Worm (Caenorhabditis elegans): ENCODE measurements around the gene pho-4.

ce11 chrII:5195504-5195903, 42.8 kb downstream of the pho-4 start, which contains the start of gene C34F11.5:
- TF ChIP-seq skn-1 (tag; optimal IDR thresholded peaks at IDR 0.05): no peak
- no peak for TF ChIP-seq ztf-4 (tag; optimal IDR thresholded peaks at IDR 0.05)
- no peak for TF ChIP-seq pqm-1 (tag; optimal IDR thresholded peaks at IDR 0.05)
- no peak for TF ChIP-seq ztf-11 (tag; optimal IDR thresholded peaks at IDR 0.05)
- no peak for TF ChIP-seq nhr-237 (tag; optimal IDR thresholded peaks at IDR 0.05)
- TF ChIP-seq lin-13 (GFP tag; optimal IDR thresholded peaks at IDR 0.05): no peak
- TF ChIP-seq mdl-1 (tag; optimal IDR thresholded peaks at IDR 0.05): no peak
- no peak for TF ChIP-seq unc-62 (GFP tag; optimal IDR thresholded peaks at IDR 0.05)
- no peak for TF ChIP-seq ets-5 (GFP tag; IDR thresholded peaks at IDR 0.05)
- TF ChIP-seq hpl-2 (GFP tag; optimal IDR thresholded peaks at IDR 0.05): no peak
- TF ChIP-seq snpc-4 (tag; optimal IDR thresholded peaks at IDR 0.05): no peak
- TF ChIP-seq mef-2 (tag; optimal IDR thresholded peaks at IDR 0.05): no peak
- TF ChIP-seq unc-130 (tag; optimal IDR thresholded peaks at IDR 0.05): no peak
- no peak for TF ChIP-seq alr-1 (tag; optimal IDR thresholded peaks at IDR 0.05; ENCODE audit: borderline replicate concordance)
